Fruit fly (Drosophila melanogaster) whole organism, embryonic: ENCODE results near the gene Naa20A.
A peak's percentile ranks its signal among the peaks of the same experiment; 100 is the strongest.

Experiments used
- Asciz ChIP-seq: fragments of 200-800 bp; sonication (Bioruptor generic); optimal IDR thresholded peaks from 2 replicates; lab custom pipeline; 2017; ENCODE audit warnings: missing biosample characterization, mild to moderate bottlenecking, missing genetic modification characterization, missing genetic modification reagents
- Atf3 ChIP-seq: fragments of 200-800 bp; sonication (Bioruptor generic); optimal IDR thresholded peaks from 3 replicates; lab custom pipeline; 2016; ENCODE audit warnings: missing biosample characterization, missing genetic modification characterization
- B-H1 ChIP-seq: fragments of 200-800 bp; sonication (Bioruptor generic); IDR thresholded peaks from 3 replicates; pipeline ENCODE4 v1.3.6; 2022; ENCODE audit warnings: missing biosample characterization, missing genetic modification characterization
- C15 ChIP-seq: fragments of 200-800 bp; sonication (Bioruptor generic); IDR thresholded peaks from 3 replicates; pipeline ENCODE4 v1.3.6; 2022; ENCODE audit warnings: missing biosample characterization, missing genetic modification characterization
- CG10209 ChIP-seq: fragments of 200-800 bp; sonication (Bioruptor generic); optimal IDR thresholded peaks from 3 replicates; lab custom pipeline; 2017; ENCODE audit warnings: missing biosample characterization, mild to moderate bottlenecking, missing genetic modification characterization, missing genetic modification reagents
- CG10431 ChIP-seq: fragments of 200-800 bp; sonication (Bioruptor generic); optimal IDR thresholded peaks from 3 replicates; lab custom pipeline; 2018; ENCODE audit warnings: missing biosample characterization, mild to moderate bottlenecking, missing genetic modification characterization
- CG10462 ChIP-seq: fragments of 200-800 bp; sonication (Bioruptor generic); optimal IDR thresholded peaks from 2 replicates; lab custom pipeline; 2016; ENCODE audit warnings: missing biosample characterization, missing genetic modification characterization
- CG10654 ChIP-seq: fragments of 200-800 bp; sonication (Bioruptor generic); optimal IDR thresholded peaks from 2 replicates; lab custom pipeline; 2016; ENCODE audit warnings: missing biosample characterization, missing genetic modification characterization
- CG11456 ChIP-seq: fragments of 200-800 bp; sonication (Bioruptor generic); IDR thresholded peaks from 3 replicates; pipeline ENCODE4 v1.3.6; 2022; ENCODE audit warnings: missing biosample characterization, missing genetic modification characterization
- CG12219 ChIP-seq: fragments of 200-800 bp; sonication (Bioruptor generic); optimal IDR thresholded peaks from 3 replicates; lab custom pipeline; 2018; ENCODE audit warnings: missing biosample characterization, mild to moderate bottlenecking, missing genetic modification characterization
- CG13624 ChIP-seq: fragments of 200-800 bp; sonication (Bioruptor generic); optimal IDR thresholded peaks from 2 replicates; lab custom pipeline; 2016; ENCODE audit warnings: missing biosample characterization, missing genetic modification characterization
- CG14860 ChIP-seq: fragments of 200-800 bp; sonication (Bioruptor generic); IDR thresholded peaks from 3 replicates; pipeline ENCODE4 v1.3.6; 2022; ENCODE audit warnings: missing biosample characterization, missing genetic modification characterization; ENCODE audit not compliant: partially characterized antibody
- CG15011 ChIP-seq: fragments of 200-800 bp; sonication (Bioruptor generic); optimal IDR thresholded peaks from 3 replicates; lab custom pipeline; 2018; ENCODE audit warnings: missing biosample characterization, mild to moderate bottlenecking, missing genetic modification characterization
- CG1602 ChIP-seq: fragments of 200-800 bp; sonication (Bioruptor generic); optimal IDR thresholded peaks from 3 replicates; lab custom pipeline; 2016; ENCODE audit warnings: missing biosample characterization, missing genetic modification characterization
- CG17359 ChIP-seq: fragments of 200-800 bp; sonication (Bioruptor generic); optimal IDR thresholded peaks from 3 replicates; lab custom pipeline; 2018; ENCODE audit warnings: missing biosample characterization, mild to moderate bottlenecking, missing genetic modification characterization, moderate library complexity
- CG17802 ChIP-seq: fragments of 200-800 bp; sonication (Bioruptor generic); optimal IDR thresholded peaks from 2 replicates; lab custom pipeline; 2018; ENCODE audit warnings: missing biosample characterization, mild to moderate bottlenecking, missing genetic modification characterization, moderate library complexity
- CG2116 ChIP-seq: fragments of 200-800 bp; sonication (Bioruptor generic); optimal IDR thresholded peaks from 3 replicates; lab custom pipeline; 2018; ENCODE audit warnings: missing biosample characterization, mild to moderate bottlenecking, missing genetic modification characterization
- CG31224 ChIP-seq: fragments of 200-800 bp; sonication (Bioruptor generic); IDR thresholded peaks from 2 replicates; pipeline ENCODE4 v1.3.6; 2022; ENCODE audit warnings: missing biosample characterization, missing genetic modification characterization
- CG31388 ChIP-seq: fragments of 200-800 bp; sonication (Bioruptor generic); optimal IDR thresholded peaks from 2 replicates; lab custom pipeline; 2016; ENCODE audit warnings: missing biosample characterization, missing genetic modification characterization
- CG32532 ChIP-seq: fragments of 200-800 bp; sonication (Bioruptor generic); IDR thresholded peaks from 2 replicates; pipeline ENCODE4 v1.3.6; 2022; ENCODE audit warnings: missing biosample characterization, missing genetic modification characterization
- CG5180 ChIP-seq: fragments of 200-800 bp; sonication (Bioruptor generic); optimal IDR thresholded peaks from 3 replicates; lab custom pipeline; 2017; ENCODE audit warnings: missing biosample characterization, missing genetic modification characterization, mild to moderate bottlenecking, moderate library complexity, missing genetic modification reagents
- CG6654 ChIP-seq: fragments of 200-800 bp; sonication (Bioruptor generic); optimal IDR thresholded peaks from 2 replicates; lab custom pipeline; 2017; ENCODE audit warnings: missing biosample characterization, mild to moderate bottlenecking, missing genetic modification characterization
- CG6791 ChIP-seq: fragments of 200-800 bp; sonication (Bioruptor generic); IDR thresholded peaks from 3 replicates; pipeline ENCODE4 v1.3.6; 2022; ENCODE audit warnings: missing biosample characterization, missing genetic modification characterization; ENCODE audit not compliant: partially characterized antibody
- CG7963 ChIP-seq: fragments of 200-800 bp; sonication (Bioruptor generic); IDR thresholded peaks from 3 replicates; pipeline ENCODE4 v1.3.6; 2022; ENCODE audit warnings: missing biosample characterization, missing genetic modification characterization; ENCODE audit not compliant: partially characterized antibody
- CkIIα-i1 ChIP-seq: fragments of 200-800 bp; sonication (Bioruptor generic); IDR thresholded peaks from 2 replicates; pipeline ENCODE4 v1.3.6; 2022; ENCODE audit warnings: missing biosample characterization, missing genetic modification characterization
- D19A ChIP-seq: fragments of 200-800 bp; optimal IDR thresholded peaks from 3 replicates; lab custom pipeline; 2019; ENCODE audit warnings: missing biosample characterization, mild to moderate bottlenecking, missing genetic modification characterization, moderate library complexity
- Dfd ChIP-seq, 2 experiments: fragments of >200 bp; optimal IDR thresholded peaks; 2 replicates each; lab custom pipeline; 2017; ENCODE audit warnings: missing biosample characterization in 2 of 2, missing genetic modification characterization in 2 of 2
- Dip3 ChIP-seq: fragments of 200-800 bp; sonication (Bioruptor generic); optimal IDR thresholded peaks from 3 replicates; lab custom pipeline; 2016; ENCODE audit warnings: missing biosample characterization, missing genetic modification characterization
- Dll ChIP-seq: fragments of 200-800 bp; sonication (Bioruptor generic); IDR thresholded peaks from 4 replicates; pipeline ENCODE4 v1.3.6; 2022; ENCODE audit warnings: missing biosample characterization, missing genetic modification characterization; ENCODE audit not compliant: partially characterized antibody
- Gug ChIP-seq: fragments of 200-800 bp; sonication (Bioruptor generic); IDR thresholded peaks from 4 replicates; pipeline ENCODE4 v1.3.6; 2022; ENCODE audit warnings: missing biosample characterization, missing genetic modification characterization
- HLH4C ChIP-seq: fragments of 200-800 bp; sonication (Bioruptor generic); IDR thresholded peaks from 3 replicates; pipeline ENCODE4 v1.3.6; 2022; ENCODE audit warnings: missing biosample characterization, missing genetic modification characterization; ENCODE audit not compliant: partially characterized antibody
- Hey ChIP-seq: fragments of 200-800 bp; sonication (Bioruptor generic); optimal IDR thresholded peaks from 3 replicates; lab custom pipeline; 2018; ENCODE audit warnings: missing biosample characterization, mild to moderate bottlenecking, missing genetic modification characterization
- Neu2 ChIP-seq: fragments of 200-800 bp; sonication (Bioruptor generic); optimal IDR thresholded peaks from 3 replicates; lab custom pipeline; 2016; ENCODE audit warnings: missing biosample characterization, missing genetic modification characterization, borderline replicate concordance
- Rfx ChIP-seq: fragments of 200-800 bp; sonication (Bioruptor generic); IDR thresholded peaks from 2 replicates; pipeline ENCODE4 v1.3.6; 2022; ENCODE audit warnings: missing biosample characterization, missing genetic modification characterization
- Xbp1 ChIP-seq: fragments of 200-800 bp; sonication (Bioruptor generic); optimal IDR thresholded peaks from 3 replicates; lab custom pipeline; 2016; ENCODE audit warnings: missing biosample characterization, mild to moderate bottlenecking, missing genetic modification characterization
- aop ChIP-seq: fragments of 200-800 bp; sonication (Bioruptor generic); IDR thresholded peaks from 2 replicates; pipeline ENCODE4 v1.3.6; 2022; ENCODE audit warnings: missing biosample characterization, missing genetic modification characterization
- bsh ChIP-seq, 2 experiments: fragments of 200-800 bp; sonication (Bioruptor generic); optimal IDR thresholded peaks; 2 replicates each; lab custom pipeline; 2017 to 2018; ENCODE audit warnings: mild to moderate bottlenecking in 2 of 2, missing biosample characterization in 2 of 2, missing genetic modification characterization in 2 of 2, moderate library complexity in 1 of 2
- dpn ChIP-seq, 2 experiments: fragments of 200-800 bp; sonication (Bioruptor generic); optimal IDR thresholded peaks; 3 replicates each; lab custom pipeline; 2016; ENCODE audit warnings: missing biosample characterization in 2 of 2, missing genetic modification characterization in 2 of 2
- fru ChIP-seq: fragments of >200 bp; optimal IDR thresholded peaks from 2 replicates; lab custom pipeline; 2017
- her ChIP-seq: fragments of 200-800 bp; sonication (Bioruptor generic); optimal IDR thresholded peaks from 2 replicates; lab custom pipeline; 2016; ENCODE audit warnings: missing biosample characterization, missing genetic modification characterization
- hth ChIP-seq: fragments of >200 bp; optimal IDR thresholded peaks from 2 replicates; lab custom pipeline; 2017; ENCODE audit warnings: inconsistent platforms
- onecut ChIP-seq: fragments of 200-800 bp; sonication (Bioruptor generic); IDR thresholded peaks from 2 replicates; pipeline ENCODE4 v1.3.6; 2022; ENCODE audit warnings: missing biosample characterization, missing genetic modification characterization
- pita ChIP-seq: fragments of 200-800 bp; sonication (Bioruptor generic); optimal IDR thresholded peaks from 2 replicates; lab custom pipeline; 2017; ENCODE audit warnings: missing biosample characterization, mild to moderate bottlenecking, missing genetic modification characterization
- ranshi ChIP-seq: fragments of 200-800 bp; sonication (Bioruptor generic); IDR thresholded peaks from 2 replicates; pipeline ENCODE4 v1.3.6; 2022; ENCODE audit warnings: missing biosample characterization, missing genetic modification characterization
- rib ChIP-seq: fragments of 200-800 bp; sonication (Bioruptor generic); IDR thresholded peaks from 2 replicates; pipeline ENCODE4 v1.3.6; 2022; ENCODE audit warnings: missing biosample characterization, missing genetic modification characterization
- seq ChIP-seq: fragments of 200-800 bp; sonication (Bioruptor generic); IDR thresholded peaks from 2 replicates; pipeline ENCODE4 v1.3.6; 2022; ENCODE audit warnings: missing biosample characterization, missing genetic modification characterization
- sisA ChIP-seq: fragments of 200-800 bp; sonication (Bioruptor generic); IDR thresholded peaks from 2 replicates; pipeline ENCODE4 v1.3.6; 2022; ENCODE audit warnings: missing biosample characterization, missing genetic modification characterization
- slbo ChIP-seq: fragments of 200-800 bp; sonication (Bioruptor generic); IDR thresholded peaks from 2 replicates; pipeline ENCODE4 v1.3.6; 2022; ENCODE audit warnings: missing biosample characterization, missing genetic modification characterization
- sna ChIP-seq: fragments of 200-800 bp; sonication (Bioruptor generic); IDR thresholded peaks from 2 replicates; pipeline ENCODE4 v1.3.6; 2022; ENCODE audit warnings: missing biosample characterization, missing genetic modification characterization; ENCODE audit not compliant: partially characterized antibody
- tap ChIP-seq: fragments of 200-800 bp; optimal IDR thresholded peaks from 3 replicates; lab custom pipeline; 2019; ENCODE audit warnings: missing biosample characterization, mild to moderate bottlenecking, missing genetic modification characterization, moderate library complexity
- tx ChIP-seq: fragments of 200-800 bp; sonication (Bioruptor generic); optimal IDR thresholded peaks from 2 replicates; lab custom pipeline; 2016; ENCODE audit warnings: missing biosample characterization, missing genetic modification characterization
- wek ChIP-seq: fragments of 200-800 bp; sonication (Bioruptor generic); optimal IDR thresholded peaks from 3 replicates; lab custom pipeline; 2018; ENCODE audit warnings: missing biosample characterization, mild to moderate bottlenecking, missing genetic modification characterization, moderate library complexity

The Naa20A gene

DNA sequence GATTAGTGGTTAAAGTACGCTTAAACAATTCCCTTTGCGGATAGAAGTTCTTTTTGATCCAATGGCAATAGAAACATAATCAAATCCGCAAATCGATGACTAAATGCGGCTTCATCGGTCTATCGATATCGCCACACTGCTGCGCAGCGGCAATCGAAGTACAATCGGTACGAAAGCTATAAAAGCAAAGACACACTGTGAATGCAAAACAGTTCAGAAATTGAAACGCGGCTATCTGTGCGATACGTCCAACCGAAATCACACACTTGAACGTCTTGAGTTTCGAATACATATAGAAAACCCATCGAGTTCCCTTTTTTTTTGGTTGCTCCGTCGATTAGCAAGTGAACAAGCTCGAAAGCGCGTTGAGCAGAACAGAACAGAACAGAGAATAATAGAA is 17.9 kb downstream of the Naa20A start, which contains the start of gene CG14207 (continued):
- TF ChIP-seq Dfd (GFP tag; optimal IDR thresholded peaks at IDR 0.05; lab: Kevin White, UChicago) = no peak
- TF ChIP-seq HLH4C (GFP tag; lab: Robert Waterston, UW) = peak; percentile 88
- TF ChIP-seq Dip3 = peak; percentile 2
- TF ChIP-seq tx (GFP tag; lab: Kevin White, UChicago) = no peak
- TF ChIP-seq CG5180 (GFP tag; lab: Kevin White, UChicago) = peak; percentile 12
- no peak for TF ChIP-seq aop (GFP tag; lab: Robert Waterston, UW)
- TF ChIP-seq her = peak; percentile 49
- TF ChIP-seq Dll (GFP tag; lab: Robert Waterston, UW) = peak; percentile 67
- peak; percentile 20 for TF ChIP-seq D19A (tag; lab: Kevin White, UChicago)
- no peak for TF ChIP-seq CG10431 (GFP tag; lab: Kevin White, UChicago)
- no peak for TF ChIP-seq onecut (GFP tag; lab: Robert Waterston, UW)
- TF ChIP-seq CG10654 (GFP tag; lab: Kevin White, UChicago) = no peak
- TF ChIP-seq CG15011 (GFP tag; lab: Kevin White, UChicago) = no peak
- peak; percentile 9 for TF ChIP-seq wek (GFP tag; lab: Kevin White, UChicago)
- no peak for TF ChIP-seq CG1602 (GFP tag; lab: Kevin White, UChicago)
- peak; percentile 68 for TF ChIP-seq CG14860 (GFP tag; lab: Robert Waterston, UW)
- TF ChIP-seq bsh (GFP tag; optimal IDR thresholded peaks at IDR 0.05; lab: Kevin White, UChicago) = peak in 1 of 2 experiments; percentile 9
- TF ChIP-seq fru (lab: Kevin White, UChicago) = no peak
- TF ChIP-seq CG2116 (GFP tag; lab: Kevin White, UChicago) = peak; percentile 86
- TF ChIP-seq Atf3 (GFP tag; lab: Kevin White, UChicago) = no peak
- TF ChIP-seq CG7963 (GFP tag; lab: Robert Waterston, UW) = peak; percentile 87
- no peak for TF ChIP-seq CG12219
- peak; percentile 35; the same call in 1 of the 2 replicates for TF ChIP-seq Rfx (GFP tag; lab: Robert Waterston, UW)
- TF ChIP-seq Hey (tag; lab: Kevin White, UChicago) = no peak
- no peak for TF ChIP-seq Gug (GFP tag; lab: Robert Waterston, UW)
- TF ChIP-seq CG13624 (GFP tag; lab: Kevin White, UChicago) = peak; percentile 56
- no peak for TF ChIP-seq sisA (GFP tag; lab: Robert Waterston, UW)
- TF ChIP-seq CG10209 = no peak
- no peak for TF ChIP-seq CG17802 (tag; lab: Kevin White, UChicago)
- no peak for TF ChIP-seq B-H1 (GFP tag; lab: Robert Waterston, UW)
- no peak for TF ChIP-seq CG10462 (GFP tag; lab: Kevin White, UChicago)
- no peak for TF ChIP-seq Neu2 (GFP tag; lab: Kevin White, UChicago)
- TF ChIP-seq pita (GFP tag; lab: Kevin White, UChicago) = no peak
- no peak for TF ChIP-seq tap (tag; lab: Kevin White, UChicago)
- no peak for TF ChIP-seq CG31224 (GFP tag; lab: Robert Waterston, UW)
- peak; percentile 54; the same call in 1 of the 2 replicates for TF ChIP-seq rib (GFP tag; lab: Robert Waterston, UW)
- no peak for TF ChIP-seq CG31388 (GFP tag; lab: Kevin White, UChicago)
- TF ChIP-seq CG6791 (GFP tag; lab: Robert Waterston, UW) = peak; percentile 82
- TF ChIP-seq ranshi (GFP tag; lab: Robert Waterston, UW) = no peak
- peak in 1 of 2 experiments; percentile 18 for TF ChIP-seq dpn (GFP tag; optimal IDR thresholded peaks at IDR 0.05; lab: Kevin White, UChicago)
- TF ChIP-seq CG32532 = peak; percentile 9; the same call in 1 of the 2 replicates
- no peak for TF ChIP-seq hth
- no peak for TF ChIP-seq CkIIα-i1 (GFP tag; lab: Robert Waterston, UW)
- TF ChIP-seq Asciz (GFP tag; lab: Kevin White, UChicago) = no peak
- peak; percentile 57; the same call in 1 of the 2 replicates for TF ChIP-seq sna
- TF ChIP-seq slbo (GFP tag; lab: Robert Waterston, UW) = peak; percentile 41; the same call in 1 of the 2 replicates
- no peak for TF ChIP-seq CG6654
- TF ChIP-seq CG11456 = no peak
- no peak for TF ChIP-seq C15
- peak; percentile 3 for TF ChIP-seq CG17359
- TF ChIP-seq seq (GFP tag; lab: Robert Waterston, UW) = no peak
- TF ChIP-seq Xbp1 = no peak
